Worm (Caenorhabditis elegans) whole organism, late embryonic: ENCODE measurements around the gene C25F9.8.

Experiments
- F13H6.1 ChIP-seq: sonication (generic microtip); optimal IDR thresholded peaks from 2 replicates; lab custom pipeline; 2016; ENCODE audit warnings: missing genetic modification characterization, missing compliant biosample characterization
- K02D7.2 ChIP-seq: sonication (generic microtip); optimal IDR thresholded peaks from 2 replicates; lab custom pipeline; 2017; ENCODE audit warnings: mild to moderate bottlenecking, missing genetic modification characterization, missing compliant biosample characterization
- K09A11.1 ChIP-seq: sonication (generic microtip); optimal IDR thresholded peaks from 2 replicates; lab custom pipeline; 2017; ENCODE audit warnings: antibody characterized with exemption, mild to moderate bottlenecking, missing genetic modification characterization, missing compliant biosample characterization; ENCODE audit not compliant: insufficient read depth
- Y22D7AL.16 ChIP-seq: sonication (generic microtip); optimal IDR thresholded peaks from 2 replicates; lab custom pipeline; 2016; ENCODE audit warnings: missing genetic modification characterization, missing compliant biosample characterization
- ceh-14 ChIP-seq: sonication (generic microtip); optimal IDR thresholded peaks from 2 replicates; lab custom pipeline; 2016; ENCODE audit warnings: missing genotype, missing genetic modification characterization, missing compliant biosample characterization
- ceh-18 ChIP-seq: sonication (generic microtip); optimal IDR thresholded peaks from 2 replicates; lab custom pipeline; 2016; ENCODE audit warnings: missing genetic modification characterization, missing compliant biosample characterization
- ceh-19 ChIP-seq: fragments of 200-800 bp; sonication (Bioruptor generic); optimal IDR thresholded peaks from 2 replicates; lab custom pipeline; 2018; ENCODE audit warnings: mild to moderate bottlenecking, missing genetic modification characterization, missing compliant biosample characterization
- ceh-2 ChIP-seq: sonication (generic microtip); optimal IDR thresholded peaks from 2 replicates; lab custom pipeline; 2016; ENCODE audit warnings: missing genotype, missing genetic modification characterization, missing compliant biosample characterization
- ceh-22 ChIP-seq: sonication (generic microtip); optimal IDR thresholded peaks from 2 replicates; lab custom pipeline; 2017; ENCODE audit warnings: missing biosample characterization, missing genetic modification characterization
- ceh-24 ChIP-seq: sonication (generic microtip); optimal IDR thresholded peaks from 2 replicates; lab custom pipeline; 2016; ENCODE audit warnings: mild to moderate bottlenecking, missing genetic modification characterization, missing compliant biosample characterization
- ceh-30 ChIP-seq: fragments of 150-350 bp; optimal IDR thresholded peaks from 2 replicates; lab custom pipeline; 2014; ENCODE audit warnings: missing biosample characterization, missing genetic modification characterization
- ceh-31 ChIP-seq: sonication (generic microtip); optimal IDR thresholded peaks from 2 replicates; lab custom pipeline; 2016; ENCODE audit warnings: missing genetic modification characterization, missing compliant biosample characterization
- che-1 ChIP-seq: sonication (generic microtip); optimal IDR thresholded peaks from 2 replicates; lab custom pipeline; 2016; ENCODE audit warnings: mild to moderate bottlenecking, missing genetic modification characterization, missing compliant biosample characterization
- dve-1 ChIP-seq: sonication (generic microtip); optimal IDR thresholded peaks from 2 replicates; lab custom pipeline; 2017; ENCODE audit warnings: antibody characterized with exemption, mild to moderate bottlenecking, missing genetic modification characterization, missing compliant biosample characterization
- elt-2 ChIP-seq: sonication (generic microtip); optimal IDR thresholded peaks from 2 replicates; lab custom pipeline; 2016; ENCODE audit warnings: missing genetic modification reagents, missing genetic modification characterization, missing compliant biosample characterization
- elt-4 ChIP-seq: sonication (generic microtip); optimal IDR thresholded peaks from 2 replicates; lab custom pipeline; 2016; ENCODE audit warnings: missing genetic modification characterization, missing compliant biosample characterization
- ets-4 ChIP-seq: sonication (generic microtip); optimal IDR thresholded peaks from 2 replicates; lab custom pipeline; 2016; ENCODE audit warnings: missing genetic modification characterization, missing compliant biosample characterization
- fkh-10 ChIP-seq: fragments of 150-350 bp; optimal IDR thresholded peaks from 2 replicates; lab custom pipeline; 2014; ENCODE audit warnings: missing biosample characterization, missing genetic modification reagents, missing genetic modification characterization
- fkh-6 ChIP-seq: sonication (generic microtip); optimal IDR thresholded peaks from 2 replicates; lab custom pipeline; 2016; ENCODE audit warnings: missing genetic modification characterization, missing compliant biosample characterization
- hlh-13 ChIP-seq: fragments of 200-800 bp; sonication (Bioruptor generic); optimal IDR thresholded peaks from 2 replicates; lab custom pipeline; 2018; ENCODE audit warnings: mild to moderate bottlenecking, missing genetic modification characterization, missing compliant biosample characterization
- hlh-15 ChIP-seq: sonication (generic microtip); optimal IDR thresholded peaks from 2 replicates; lab custom pipeline; 2016; ENCODE audit warnings: missing genetic modification characterization, missing compliant biosample characterization
- hlh-8 ChIP-seq: sonication (generic microtip); optimal IDR thresholded peaks from 2 replicates; lab custom pipeline; 2016; ENCODE audit warnings: missing genotype, missing genetic modification characterization, missing compliant biosample characterization
- lim-6 ChIP-seq: sonication (generic microtip); optimal IDR thresholded peaks from 2 replicates; lab custom pipeline; 2016; ENCODE audit warnings: missing genetic modification characterization, missing compliant biosample characterization
- nhr-11 ChIP-seq: fragments of 150-350 bp; optimal IDR thresholded peaks from 2 replicates; lab custom pipeline; 2014; ENCODE audit warnings: missing biosample characterization, missing genetic modification characterization
- npax-4 ChIP-seq: sonication (generic microtip); optimal IDR thresholded peaks from 2 replicates; lab custom pipeline; 2016; ENCODE audit warnings: missing genetic modification characterization, missing compliant biosample characterization
- odd-2 ChIP-seq: sonication (generic microtip); optimal IDR thresholded peaks from 2 replicates; lab custom pipeline; 2017; ENCODE audit warnings: antibody characterized with exemption, mild to moderate bottlenecking, missing genetic modification characterization, missing compliant biosample characterization
- pag-3 ChIP-seq: sonication (generic microtip); optimal IDR thresholded peaks from 2 replicates; lab custom pipeline; 2016; ENCODE audit warnings: missing compliant biosample characterization, missing genetic modification characterization, borderline replicate concordance
- pat-9 ChIP-seq: fragments of 200-800 bp; sonication (Bioruptor generic); optimal IDR thresholded peaks from 2 replicates; lab custom pipeline; 2018; ENCODE audit warnings: mild to moderate bottlenecking, missing genetic modification characterization, moderate library complexity, missing compliant biosample characterization
- pax-1 ChIP-seq: fragments of 150-350 bp; optimal IDR thresholded peaks from 2 replicates; lab custom pipeline; 2014; ENCODE audit warnings: missing biosample characterization, missing genetic modification characterization
- pha-2 ChIP-seq: sonication (generic microtip); optimal IDR thresholded peaks from 2 replicates; lab custom pipeline; 2017; ENCODE audit warnings: mild to moderate bottlenecking, missing genetic modification characterization, missing compliant biosample characterization
- pros-1 ChIP-seq: fragments of 150-350 bp; optimal IDR thresholded peaks from 2 replicates; lab custom pipeline; 2014; ENCODE audit warnings: missing biosample characterization, missing genetic modification reagents, missing genetic modification characterization
- ref-2 ChIP-seq: sonication (generic microtip); optimal IDR thresholded peaks from 2 replicates; lab custom pipeline; 2016; ENCODE audit warnings: missing genetic modification characterization, missing compliant biosample characterization
- rnt-1 ChIP-seq: sonication (generic microtip); optimal IDR thresholded peaks from 2 replicates; lab custom pipeline; 2016; ENCODE audit warnings: missing genetic modification characterization, missing compliant biosample characterization
- sdc-2 ChIP-seq: sonication (generic microtip); optimal IDR thresholded peaks from 2 replicates; lab custom pipeline; 2016; ENCODE audit warnings: missing genotype, missing genetic modification characterization, missing compliant biosample characterization
- syd-9 ChIP-seq: sonication (generic microtip); optimal IDR thresholded peaks from 2 replicates; lab custom pipeline; 2016; ENCODE audit warnings: mild to moderate bottlenecking, missing genetic modification characterization, moderate library complexity, missing compliant biosample characterization
- tbx-7 ChIP-seq: sonication (generic microtip); optimal IDR thresholded peaks from 2 replicates; lab custom pipeline; 2016; ENCODE audit warnings: missing genotype, missing genetic modification characterization, missing compliant biosample characterization
- unc-42 ChIP-seq: sonication (generic microtip); optimal IDR thresholded peaks from 2 replicates; lab custom pipeline; 2016; ENCODE audit warnings: missing genotype, missing genetic modification characterization, missing compliant biosample characterization
- unc-55 ChIP-seq: sonication (generic microtip); optimal IDR thresholded peaks from 2 replicates; lab custom pipeline; 2017; ENCODE audit warnings: missing biosample characterization, missing genetic modification reagents, missing genetic modification characterization
- unc-86 ChIP-seq: sonication (generic microtip); optimal IDR thresholded peaks from 2 replicates; lab custom pipeline; 2016; ENCODE audit warnings: missing genetic modification characterization, missing compliant biosample characterization
- zip-5 ChIP-seq: sonication (generic microtip); optimal IDR thresholded peaks from 2 replicates; lab custom pipeline; 2016; ENCODE audit warnings: missing genetic modification characterization, missing compliant biosample characterization
- ztf-16 ChIP-seq: sonication (generic microtip); optimal IDR thresholded peaks from 2 replicates; lab custom pipeline; 2017; ENCODE audit warnings: missing genetic modification characterization, missing compliant biosample characterization

The C25F9.8 gene

ce11 chrV:19371777-19372176 lies 23.1 kb upstream of the C25F9.8 start:
- no peak for TF ChIP-seq ztf-16 (tag; lab: Kevin White, UChicago)
- TF ChIP-seq ceh-24, result peak; percentile 10
- TF ChIP-seq rnt-1 (tag; lab: Kevin White, UChicago), result no peak
- TF ChIP-seq ceh-31 (tag; lab: Kevin White, UChicago), result no peak
- TF ChIP-seq pros-1 (tag; lab: Kevin White, UChicago), result no peak
- no peak for TF ChIP-seq Y22D7AL.16 (tag; lab: Kevin White, UChicago)
- no peak for TF ChIP-seq pax-1 (tag; lab: Kevin White, UChicago)
- no peak for TF ChIP-seq odd-2 (tag; lab: Kevin White, UChicago)
- TF ChIP-seq ceh-2 (tag; lab: Kevin White, UChicago), result no peak
- TF ChIP-seq unc-55, result no peak
- TF ChIP-seq pag-3, result peak; percentile 54
- TF ChIP-seq fkh-10 (GFP tag; lab: Kevin White, UChicago), result no peak
- no peak for TF ChIP-seq lim-6 (tag; lab: Kevin White, UChicago)

DNA sequence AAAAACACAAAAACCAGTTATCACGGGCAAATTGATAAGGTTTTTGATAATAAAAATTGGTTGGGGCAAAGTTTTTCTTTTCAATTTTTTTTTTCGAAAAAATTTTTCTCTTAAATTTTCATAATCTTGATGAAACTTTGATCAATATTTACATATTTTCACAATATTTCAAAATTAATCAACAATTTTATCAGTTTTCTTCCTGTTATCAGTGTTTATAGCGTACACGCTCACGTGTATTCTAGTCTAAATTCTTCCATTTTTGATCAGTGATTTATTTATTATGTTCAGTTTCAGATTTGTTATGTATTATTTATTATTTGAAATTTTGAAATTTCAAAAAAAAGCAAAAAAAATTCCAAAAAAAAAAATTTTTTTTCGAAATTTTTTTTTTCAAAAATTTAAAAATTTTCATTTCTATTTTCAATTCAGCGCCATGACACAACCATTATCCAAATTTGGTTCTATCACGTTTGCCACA lies 17.8 kb upstream of the C25F9.8 start, which contains the start of gene nceh-1:
nceh-1 (plus strand) TSS at position 431 of the 481 bp plus-strand sequence.
- TF ChIP-seq elt-2 (tag; lab: Kevin White, UChicago) (peak; percentile 37), elt-4 (no peak)

DNA sequence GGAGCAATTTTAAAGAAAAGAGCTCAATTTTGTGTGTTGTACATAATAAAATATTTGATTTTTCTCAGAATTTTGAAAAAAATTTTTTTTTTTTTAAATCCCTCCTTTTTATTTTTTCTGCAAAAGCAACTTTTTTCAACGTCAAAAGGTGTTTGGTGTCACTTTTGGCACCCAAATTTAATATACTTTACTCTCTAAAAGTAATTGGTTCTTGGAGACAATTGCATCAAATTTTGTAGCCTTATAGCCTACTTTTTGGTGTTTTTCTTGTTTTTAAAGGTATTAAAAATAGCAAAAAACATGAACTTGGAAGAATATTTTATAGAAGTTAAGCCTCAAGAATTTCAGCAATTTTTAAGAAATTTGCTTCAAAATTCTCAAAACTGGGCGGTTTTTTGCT lies 13.9 kb upstream of the C25F9.8 start, which contains the start of gene srw-84:
srw-84 (plus strand) TSS at position 301 of the 400 bp plus-strand sequence.
- TF ChIP-seq K09A11.1 (tag; lab: Kevin White, UChicago), result no peak
- TF ChIP-seq rnt-1 (tag; lab: Kevin White, UChicago), result no peak
- TF ChIP-seq unc-42 (tag; lab: Kevin White, UChicago), result no peak
- TF ChIP-seq odd-2 (tag; lab: Kevin White, UChicago), result no peak
- TF ChIP-seq ceh-22 (tag; lab: Kevin White, UChicago), result no peak
- no peak for TF ChIP-seq sdc-2
- no peak for TF ChIP-seq pax-1 (tag; lab: Kevin White, UChicago)
- TF ChIP-seq ceh-14 (tag; lab: Kevin White, UChicago), result no peak
- no peak for TF ChIP-seq ceh-19 (GFP tag; lab: Kevin White, UChicago)
- no peak for TF ChIP-seq syd-9 (tag; lab: Kevin White, UChicago)
- no peak for TF ChIP-seq ceh-18 (tag; lab: Kevin White, UChicago)

DNA sequence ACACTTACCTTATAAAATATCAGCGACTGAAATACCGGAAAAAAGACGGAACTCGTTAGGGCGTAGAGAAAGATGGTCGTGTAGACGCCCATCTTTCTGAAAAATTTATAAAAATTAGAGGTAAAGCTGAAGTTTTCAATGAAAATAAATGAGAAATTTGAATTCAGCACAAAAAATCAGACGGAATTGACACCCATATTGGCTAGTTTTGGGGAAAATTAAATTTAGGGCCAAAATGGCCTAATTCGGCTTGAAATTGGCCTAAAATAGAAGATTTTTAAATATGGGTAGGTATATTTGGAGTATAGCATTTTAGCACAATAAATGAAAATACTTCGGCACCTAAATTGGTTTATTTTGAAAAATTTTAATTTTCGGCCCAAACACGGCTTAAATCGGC lies 4.8 kb upstream of the C25F9.8 start, which contains the start of gene slcr-46.2:
slcr-46.2 (minus strand) TSS at position 101 of the 400 bp plus-strand sequence.
- TF ChIP-seq che-1 (tag; lab: Kevin White, UChicago) (no peak), lim-6 (tag; lab: Kevin White, UChicago) (no peak), dve-1 (tag; lab: Kevin White, UChicago) (no peak), K09A11.1 (tag; lab: Kevin White, UChicago) (no peak), ceh-14 (tag; lab: Kevin White, UChicago) (no peak), hlh-15 (no peak), F13H6.1 (no peak), ref-2 (no peak), unc-42 (tag; lab: Kevin White, UChicago) (no peak), npax-4 (tag; lab: Kevin White, UChicago) (no peak), ceh-31 (tag; lab: Kevin White, UChicago) (no peak), unc-86 (tag; lab: Kevin White, UChicago) (no peak), K02D7.2 (tag; lab: Kevin White, UChicago) (no peak)

- TF ChIP-seq hlh-13, result no peak
- no peak for TF ChIP-seq pat-9
- TF ChIP-seq ets-4 (tag; lab: Kevin White, UChicago), result no peak
- no peak for TF ChIP-seq zip-5 (tag; lab: Kevin White, UChicago)
- no peak for TF ChIP-seq dve-1 (tag; lab: Kevin White, UChicago)
- TF ChIP-seq ceh-14 (tag; lab: Kevin White, UChicago), result peak; percentile 16
- TF ChIP-seq hlh-8 (tag; lab: Kevin White, UChicago), result no peak
- TF ChIP-seq syd-9 (tag; lab: Kevin White, UChicago), result no peak
- no peak for TF ChIP-seq tbx-7
- TF ChIP-seq pax-1 (tag; lab: Kevin White, UChicago), result no peak
- TF ChIP-seq ceh-30, result no peak
- no peak for TF ChIP-seq K09A11.1 (tag; lab: Kevin White, UChicago)
- no peak for TF ChIP-seq elt-4
- no peak for TF ChIP-seq fkh-6 (tag; lab: Kevin White, UChicago)
- no peak for TF ChIP-seq nhr-11 (tag; lab: Kevin White, UChicago)
- TF ChIP-seq pha-2 (tag; lab: Kevin White, UChicago), result peak; percentile 58
Observed at ce11 chrV:19391242-19391641, 3.6 kb upstream of the C25F9.8 start.
